Worm (Caenorhabditis elegans) whole organism, early embryonic: Measurements from ENCODE around the gene F42G8.8.

ENCODE experiments used
- B0310.2 ChIP-seq: sonication (generic microtip); optimal IDR thresholded peaks from 2 replicates; lab custom pipeline; 2016; ENCODE audit warnings: mild to moderate bottlenecking, missing genetic modification characterization, missing compliant biosample characterization
- F13C5.2 ChIP-seq: sonication (generic microtip); optimal IDR thresholded peaks from 2 replicates; lab custom pipeline; 2017; ENCODE audit warnings: mild to moderate bottlenecking, missing genetic modification characterization, inconsistent platforms, missing compliant biosample characterization
- aly-1 ChIP-seq: sonication (generic microtip); optimal IDR thresholded peaks from 2 replicates; lab custom pipeline; 2016; ENCODE audit warnings: missing genetic modification characterization, missing compliant biosample characterization
- ama-1 ChIP-seq: fragments of 150-350 bp; optimal IDR thresholded peaks from 2 replicates; lab custom pipeline; 2014
- ceh-13 ChIP-seq: fragments of 200-800 bp; sonication (Bioruptor generic); optimal IDR thresholded peaks from 2 replicates; lab custom pipeline; 2018; ENCODE audit warnings: mild to moderate bottlenecking, missing genetic modification characterization, missing compliant biosample characterization
- ceh-36 ChIP-seq: sonication (generic microtip); optimal IDR thresholded peaks from 2 replicates; lab custom pipeline; 2016; ENCODE audit warnings: missing genetic modification characterization, inconsistent platforms, missing compliant biosample characterization
- ets-7 ChIP-seq: sonication (generic microtip); optimal IDR thresholded peaks from 2 replicates; lab custom pipeline; 2016; ENCODE audit warnings: missing genotype, missing genetic modification characterization, missing compliant biosample characterization
- flt-1 ChIP-seq: fragments of 200-800 bp; sonication (Bioruptor generic); IDR thresholded peaks from 2 replicates; pipeline ENCODE4 v1.3.6; 2022; ENCODE audit warnings: missing genetic modification characterization, missing compliant biosample characterization
- hmbx-1 ChIP-seq: sonication (generic microtip); optimal IDR thresholded peaks from 2 replicates; lab custom pipeline; 2016; ENCODE audit warnings: mild to moderate bottlenecking, missing genetic modification characterization, missing compliant biosample characterization
- hmg-4 ChIP-seq: fragments of 200-800 bp; sonication (Bioruptor generic); optimal IDR thresholded peaks from 2 replicates; lab custom pipeline; 2018; ENCODE audit warnings: mild to moderate bottlenecking, missing genetic modification characterization, missing compliant biosample characterization
- hnd-1 ChIP-seq: sonication (generic microtip); optimal IDR thresholded peaks from 2 replicates; lab custom pipeline; 2016; ENCODE audit warnings: missing genetic modification characterization, missing compliant biosample characterization
- pes-1 ChIP-seq: fragments of 200-800 bp; sonication (Bioruptor generic); IDR thresholded peaks from 2 replicates; pipeline ENCODE4 v1.3.6; 2022; ENCODE audit warnings: missing genetic modification reagents, missing genetic modification characterization, missing compliant biosample characterization
- scrt-1 ChIP-seq: fragments of 200-800 bp; sonication (Bioruptor generic); IDR thresholded peaks from 2 replicates; pipeline ENCODE4 v1.3.6; 2022; ENCODE audit warnings: missing genetic modification characterization, missing compliant biosample characterization
- sea-1 ChIP-seq: fragments of 200-800 bp; sonication (Bioruptor generic); conservative IDR thresholded peaks from 2 replicates; pipeline ENCODE4 v1.3.6; 2022; ENCODE audit warnings: missing genetic modification characterization, missing compliant biosample characterization
- tbx-11 ChIP-seq: fragments of 200-800 bp; sonication (Bioruptor generic); IDR thresholded peaks from 2 replicates; pipeline ENCODE4 v1.3.6; 2022; ENCODE audit warnings: missing genetic modification characterization, missing compliant biosample characterization
- tbx-37 ChIP-seq: fragments of 200-800 bp; sonication (Bioruptor generic); conservative IDR thresholded peaks from 2 replicates; pipeline ENCODE4 v1.3.6; 2022; ENCODE audit warnings: missing genetic modification reagents, missing genetic modification characterization, missing compliant biosample characterization
- tra-4 ChIP-seq: sonication (generic microtip); optimal IDR thresholded peaks from 2 replicates; lab custom pipeline; 2017; ENCODE audit warnings: missing genetic modification characterization, missing compliant biosample characterization

The F42G8.8 gene

ce11 chrIV:8144341-8144740 lies 25.5 kb downstream of the F42G8.8 start:
- TF ChIP-seq flt-1, result no peak
- no peak for TF ChIP-seq tbx-11 (GFP tag; lab: Robert Waterston, UW)
- TF ChIP-seq ets-7, result no peak
- no peak for TF ChIP-seq tra-4 (tag; lab: Kevin White, UChicago)

ce11 chrIV:8146283-8146682 lies 27.4 kb downstream of the F42G8.8 start:
- TF ChIP-seq tra-4 (tag; lab: Kevin White, UChicago) (no peak), B0310.2 (tag; lab: Kevin White, UChicago) (no peak), hmbx-1 (tag; lab: Kevin White, UChicago) (no peak), tbx-37 (no peak), aly-1 (tag; lab: Kevin White, UChicago) (no peak), sea-1 (no peak), flt-1 (no peak), pes-1 (no peak), ama-1 (lab: Kevin White, UChicago) (no peak)

ce11 chrIV:8148494-8148893 lies 29.6 kb downstream of the F42G8.8 start, which contains the start of gene pmk-1:
TSS of gene pmk-1 (plus strand) at chrIV:8148794.
- TF ChIP-seq aly-1 (tag; lab: Kevin White, UChicago), result no peak
- no peak for TF ChIP-seq ets-7
- no peak for TF ChIP-seq B0310.2 (tag; lab: Kevin White, UChicago)
- TF ChIP-seq tra-4 (tag; lab: Kevin White, UChicago), result no peak
- no peak for TF ChIP-seq hmbx-1 (tag; lab: Kevin White, UChicago)
- TF ChIP-seq flt-1, result no peak
- TF ChIP-seq ama-1 (lab: Kevin White, UChicago), result no peak
- TF ChIP-seq scrt-1 (GFP tag; lab: Robert Waterston, UW), result no peak
- no peak for TF ChIP-seq tbx-37
- TF ChIP-seq sea-1, result no peak
- TF ChIP-seq ceh-13, result no peak
- no peak for TF ChIP-seq F13C5.2

ce11 chrIV:8151721-8152120 lies 32.8 kb downstream of the F42G8.8 start:
- TF ChIP-seq hmg-4 (GFP tag; lab: Kevin White, UChicago), result no peak
- TF ChIP-seq ama-1 (lab: Kevin White, UChicago), result no peak
- no peak for TF ChIP-seq ceh-36 (tag; lab: Kevin White, UChicago)
- TF ChIP-seq ets-7, result no peak
- no peak for TF ChIP-seq hmbx-1 (tag; lab: Kevin White, UChicago)
- TF ChIP-seq F13C5.2, result no peak
- no peak for TF ChIP-seq flt-1
- no peak for TF ChIP-seq tbx-11 (GFP tag; lab: Robert Waterston, UW)
- no peak for TF ChIP-seq tra-4 (tag; lab: Kevin White, UChicago)
- no peak for TF ChIP-seq sea-1
- no peak for TF ChIP-seq aly-1 (tag; lab: Kevin White, UChicago)
- no peak for TF ChIP-seq pes-1
- no peak for TF ChIP-seq ceh-13
- TF ChIP-seq tbx-37, result no peak
- TF ChIP-seq B0310.2 (tag; lab: Kevin White, UChicago), result no peak
- TF ChIP-seq scrt-1 (GFP tag; lab: Robert Waterston, UW), result no peak
- no peak for TF ChIP-seq hnd-1 (tag; lab: Kevin White, UChicago)

- TF ChIP-seq tbx-11 (GFP tag; lab: Robert Waterston, UW) (no peak), sea-1 (no peak), hmbx-1 (tag; lab: Kevin White, UChicago) (no peak), F13C5.2 (no peak), hmg-4 (GFP tag; lab: Kevin White, UChicago) (no peak), aly-1 (tag; lab: Kevin White, UChicago) (no peak), ceh-36 (tag; lab: Kevin White, UChicago) (no peak), ets-7 (no peak), tra-4 (tag; lab: Kevin White, UChicago) (no peak), B0310.2 (tag; lab: Kevin White, UChicago) (no peak), hnd-1 (tag; lab: Kevin White, UChicago) (no peak), ceh-13 (no peak), tbx-37 (no peak), ama-1 (lab: Kevin White, UChicago) (no peak), pes-1 (no peak), scrt-1 (GFP tag; lab: Robert Waterston, UW) (no peak), flt-1 (no peak)
Measured at ce11 chrIV:8152145-8152544, 33.3 kb downstream of the F42G8.8 start, which contains the start of gene faah-2. TSS of gene faah-2 (plus strand) at chrIV:8152445.

- no peak for TF ChIP-seq hmbx-1 (tag; lab: Kevin White, UChicago)
- TF ChIP-seq hnd-1 (tag; lab: Kevin White, UChicago), result no peak
- TF ChIP-seq ceh-13, result no peak
- no peak for TF ChIP-seq tra-4 (tag; lab: Kevin White, UChicago)
- no peak for TF ChIP-seq scrt-1 (GFP tag; lab: Robert Waterston, UW)
- TF ChIP-seq hmg-4 (GFP tag; lab: Kevin White, UChicago), result no peak
- no peak for TF ChIP-seq flt-1
- TF ChIP-seq tbx-37, result no peak
- TF ChIP-seq B0310.2 (tag; lab: Kevin White, UChicago), result no peak
- no peak for TF ChIP-seq pes-1
- TF ChIP-seq sea-1, result no peak
- no peak for TF ChIP-seq aly-1 (tag; lab: Kevin White, UChicago)
Measured at ce11 chrIV:8152688-8153087, 33.8 kb downstream of the F42G8.8 start.

- TF ChIP-seq hmbx-1 (tag; lab: Kevin White, UChicago) (no peak), hmg-4 (GFP tag; lab: Kevin White, UChicago) (no peak)
Measured at ce11 chrIV:8153163-8153562, 34.3 kb downstream of the F42G8.8 start.

- TF ChIP-seq pes-1, result no peak
- TF ChIP-seq ama-1 (lab: Kevin White, UChicago), result no peak
- TF ChIP-seq hmbx-1 (tag; lab: Kevin White, UChicago), result no peak
- no peak for TF ChIP-seq tbx-11 (GFP tag; lab: Robert Waterston, UW)
- TF ChIP-seq ceh-13, result no peak
- TF ChIP-seq tra-4 (tag; lab: Kevin White, UChicago), result no peak
- no peak for TF ChIP-seq aly-1 (tag; lab: Kevin White, UChicago)
- TF ChIP-seq scrt-1 (GFP tag; lab: Robert Waterston, UW), result no peak
- no peak for TF ChIP-seq ceh-36 (tag; lab: Kevin White, UChicago)
- TF ChIP-seq sea-1, result no peak
- no peak for TF ChIP-seq hmg-4 (GFP tag; lab: Kevin White, UChicago)
- no peak for TF ChIP-seq hnd-1 (tag; lab: Kevin White, UChicago)
- TF ChIP-seq ets-7, result no peak
- TF ChIP-seq F13C5.2, result no peak
- TF ChIP-seq B0310.2 (tag; lab: Kevin White, UChicago), result no peak
- no peak for TF ChIP-seq tbx-37
- no peak for TF ChIP-seq flt-1
Measured at ce11 chrIV:8154966-8155365, 36.1 kb downstream of the F42G8.8 start.
